Fruit fly (Drosophila melanogaster): ENCODE results near the gene RpS19b.

RpS19b gene

DNA sequence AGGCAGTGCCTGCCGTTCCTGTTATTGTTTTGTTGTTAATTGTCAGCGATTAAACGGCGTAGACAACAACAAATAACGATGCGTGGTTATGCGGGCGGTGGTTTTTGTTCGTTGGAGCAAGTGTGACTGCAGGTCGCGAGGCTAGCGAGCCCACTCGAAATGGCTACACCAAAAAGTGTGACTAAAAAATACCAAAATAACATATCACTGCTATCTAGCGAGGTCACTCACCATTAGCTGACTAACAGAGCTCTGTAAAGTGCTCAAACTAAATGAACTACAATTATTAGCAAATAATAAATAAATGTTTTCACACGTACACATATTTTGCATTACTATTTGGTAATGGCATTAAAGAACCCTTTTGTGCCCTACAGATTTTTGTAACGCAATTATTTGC, 43.4 kb downstream of the RpS19b start, which contains the start of gene Pli:
Gene Pli (minus strand): TSS at position 131 of the 400 bp plus-strand sequence.
- peak; percentile 62 for TF ChIP-seq Dif (GFP tag; optimal IDR thresholded peaks at IDR 0.05; ENCODE audit: partially characterized antibody)
- no peak for TF ChIP-seq psq (GFP tag; optimal IDR thresholded peaks at IDR 0.05)
- peak; percentile 58 for TF ChIP-seq Sp1 (GFP tag; optimal IDR thresholded peaks at IDR 0.05)
- TF ChIP-seq lola (GFP tag; optimal IDR thresholded peaks at IDR 0.05), result no peak
- TF ChIP-seq sage (GFP tag; optimal IDR thresholded peaks at IDR 0.05), result no peak
- TF ChIP-seq Vsx2 (GFP tag; optimal IDR thresholded peaks at IDR 0.05; ENCODE audit: partially characterized antibody), result no peak
- no peak for TF ChIP-seq pan (optimal IDR thresholded peaks at IDR 0.05)
- TF ChIP-seq fru (GFP tag; optimal IDR thresholded peaks at IDR 0.05), result peak; percentile 58
- TF ChIP-seq Dfd (GFP tag; optimal IDR thresholded peaks at IDR 0.05), result no peak
- no peak for TF ChIP-seq N (GFP tag; optimal IDR thresholded peaks at IDR 0.05)
- no peak for TF ChIP-seq GATAd (GFP tag; optimal IDR thresholded peaks at IDR 0.05)
- no peak for TF ChIP-seq CrebA (GFP tag; optimal IDR thresholded peaks at IDR 0.05; ENCODE audit: borderline replicate concordance)
- no peak for TF ChIP-seq jim (GFP tag; optimal IDR thresholded peaks at IDR 0.05)
- no peak for TF ChIP-seq woc (GFP tag; optimal IDR thresholded peaks at IDR 0.05)
- TF ChIP-seq Myc (optimal IDR thresholded peaks at IDR 0.05), result no peak
- TF ChIP-seq Hnf4 (GFP tag; optimal IDR thresholded peaks at IDR 0.05), result peak; percentile 8
- peak; percentile 42 for TF ChIP-seq h (GFP tag; optimal IDR thresholded peaks at IDR 0.05)
- no peak for TF ChIP-seq dmrt93B (GFP tag; optimal IDR thresholded peaks at IDR 0.05)
- peak; percentile 9 for TF ChIP-seq Jra (GFP tag; optimal IDR thresholded peaks at IDR 0.05)
- no peak for TF ChIP-seq foxo (GFP tag; optimal IDR thresholded peaks at IDR 0.05)
- no peak for TF ChIP-seq Hr78 (GFP tag; optimal IDR thresholded peaks at IDR 0.05)
- no peak for TF ChIP-seq ey (GFP tag; optimal IDR thresholded peaks at IDR 0.05)
- no peak for TF ChIP-seq brk (GFP tag; optimal IDR thresholded peaks at IDR 0.05)
- TF ChIP-seq usp (GFP tag; optimal IDR thresholded peaks at IDR 0.05), result no peak
- no peak for TF ChIP-seq OdsH (GFP tag; optimal IDR thresholded peaks at IDR 0.05)
- TF ChIP-seq rgr (GFP tag; optimal IDR thresholded peaks at IDR 0.05), result peak; percentile 32
- no peak for TF ChIP-seq Abd-B (GFP tag; optimal IDR thresholded peaks at IDR 0.05)
- TF ChIP-seq Rel (GFP tag; optimal IDR thresholded peaks at IDR 0.05), result no peak
- TF ChIP-seq Rel (tag; optimal IDR thresholded peaks at IDR 0.05), result peak; percentile 78
- TF ChIP-seq CG9705 (GFP tag; optimal IDR thresholded peaks at IDR 0.05), result peak; percentile 10
- TF ChIP-seq dl (GFP tag; optimal IDR thresholded peaks at IDR 0.05; ENCODE audit: insufficient read depth in 1 of 2, partially characterized antibody in 2 of 2), result no peak
- TF ChIP-seq sv (GFP tag; optimal IDR thresholded peaks at IDR 0.05), result no peak
- TF ChIP-seq tai (GFP tag; optimal IDR thresholded peaks at IDR 0.05), result no peak
- TF ChIP-seq Hr83 (GFP tag; optimal IDR thresholded peaks at IDR 0.05; ENCODE audit: poor library complexity, severe bottlenecking), result peak; percentile 43
- TF ChIP-seq dsf (GFP tag; optimal IDR thresholded peaks at IDR 0.05; ENCODE audit: borderline replicate concordance), result no peak
- TF ChIP-seq CG32264 (GFP tag; optimal IDR thresholded peaks at IDR 0.05), result no peak
- no peak for TF ChIP-seq Mio (GFP tag; optimal IDR thresholded peaks at IDR 0.05)
- peak; percentile 35 for TF ChIP-seq HLH106 (tag; optimal IDR thresholded peaks at IDR 0.05)
- no peak for TF ChIP-seq br (GFP tag; optimal IDR thresholded peaks at IDR 0.05)

DNA sequence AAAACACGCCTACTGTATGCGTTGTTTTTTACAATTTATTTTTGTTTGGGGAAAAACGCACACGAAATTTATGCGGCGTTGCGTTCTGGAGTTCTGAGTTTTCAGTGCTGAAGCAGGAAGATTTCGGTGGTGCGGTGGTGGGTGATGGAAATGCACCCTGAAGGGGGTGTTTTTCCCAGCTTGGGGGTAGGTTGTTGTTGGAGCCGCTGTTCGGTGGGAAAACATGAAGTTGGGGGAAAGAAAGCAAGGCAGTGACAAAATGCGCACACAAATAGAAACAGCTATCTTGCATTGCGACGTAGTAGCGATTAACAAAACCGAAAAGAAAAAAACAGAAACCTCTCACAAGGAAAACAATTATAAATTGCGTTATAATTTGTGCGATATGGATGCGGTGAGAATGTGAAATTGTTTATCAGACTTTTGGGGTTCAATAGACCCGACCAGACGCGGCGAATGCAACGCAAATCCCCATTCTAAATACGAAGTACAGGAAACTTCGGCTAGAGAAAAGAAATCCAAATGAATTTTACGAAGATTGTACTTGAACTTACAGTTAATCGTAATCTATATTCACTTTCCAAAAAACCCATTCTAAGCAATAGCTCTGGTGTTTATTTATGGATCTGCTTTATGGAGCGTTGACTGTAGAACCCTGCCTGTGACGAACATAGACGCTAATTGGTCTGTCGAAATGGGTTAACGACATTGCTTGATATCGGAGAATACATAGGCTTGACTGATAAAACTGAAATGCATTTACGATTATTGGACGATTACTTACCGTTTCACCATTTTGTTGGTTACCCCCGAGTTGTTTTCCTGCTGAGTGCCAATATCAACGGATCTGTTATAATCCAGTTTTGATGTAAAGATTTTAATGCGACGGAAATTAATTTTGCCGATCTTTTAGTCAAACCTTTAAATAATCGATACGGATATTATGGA, 44.8 kb downstream of the RpS19b start:
- TF ChIP-seq Jra (GFP tag; optimal IDR thresholded peaks at IDR 0.05), result peak; percentile 45
- TF ChIP-seq Hr83 (GFP tag; optimal IDR thresholded peaks at IDR 0.05; ENCODE audit: poor library complexity, severe bottlenecking), result no peak
- peak; percentile 84 for TF ChIP-seq OdsH (GFP tag; optimal IDR thresholded peaks at IDR 0.05)
- peak; percentile 88 for TF ChIP-seq ey (GFP tag; optimal IDR thresholded peaks at IDR 0.05)
- peak; percentile 69 for TF ChIP-seq psq (GFP tag; optimal IDR thresholded peaks at IDR 0.05)
- peak; percentile 3 for TF ChIP-seq Mio (GFP tag; optimal IDR thresholded peaks at IDR 0.05)
- TF ChIP-seq Sp1 (GFP tag; optimal IDR thresholded peaks at IDR 0.05), result peak; percentile 78
- peak; percentile 78 for TF ChIP-seq Rel (GFP tag; optimal IDR thresholded peaks at IDR 0.05)
- TF ChIP-seq Rel (tag; optimal IDR thresholded peaks at IDR 0.05), result peak; percentile 92
- TF ChIP-seq HLH106 (tag; optimal IDR thresholded peaks at IDR 0.05), result peak; percentile 88
- TF ChIP-seq dsf (GFP tag; optimal IDR thresholded peaks at IDR 0.05; ENCODE audit: borderline replicate concordance), result no peak
- peak; percentile 87 for TF ChIP-seq fru (GFP tag; optimal IDR thresholded peaks at IDR 0.05)
- peak; percentile 60 for TF ChIP-seq CG9705 (GFP tag; optimal IDR thresholded peaks at IDR 0.05)
- peak; percentile 10 for TF ChIP-seq sage (GFP tag; optimal IDR thresholded peaks at IDR 0.05)
- TF ChIP-seq dl (GFP tag; optimal IDR thresholded peaks at IDR 0.05; ENCODE audit: insufficient read depth in 1 of 2, partially characterized antibody in 2 of 2), result no peak
- TF ChIP-seq brk (GFP tag; optimal IDR thresholded peaks at IDR 0.05), result peak; percentile 75
- peak; percentile 80 for TF ChIP-seq Hnf4 (GFP tag; optimal IDR thresholded peaks at IDR 0.05)
- peak; percentile 62 for TF ChIP-seq woc (GFP tag; optimal IDR thresholded peaks at IDR 0.05)
- no peak for TF ChIP-seq Dfd (GFP tag; optimal IDR thresholded peaks at IDR 0.05)
- peak; percentile 38 to 92 for TF ChIP-seq foxo (GFP tag; optimal IDR thresholded peaks at IDR 0.05)
- TF ChIP-seq GATAd (GFP tag; optimal IDR thresholded peaks at IDR 0.05), result peak; percentile 18
- peak; percentile 89 for TF ChIP-seq h (GFP tag; optimal IDR thresholded peaks at IDR 0.05)
- TF ChIP-seq CG32264 (GFP tag; optimal IDR thresholded peaks at IDR 0.05), result peak; percentile 72
- TF ChIP-seq Myc (optimal IDR thresholded peaks at IDR 0.05), result no peak
- TF ChIP-seq br (GFP tag; optimal IDR thresholded peaks at IDR 0.05), result peak; percentile 86
- TF ChIP-seq Hr78 (GFP tag; optimal IDR thresholded peaks at IDR 0.05), result no peak
- TF ChIP-seq dmrt93B (GFP tag; optimal IDR thresholded peaks at IDR 0.05), result peak; percentile 33
- peak; percentile 89 for TF ChIP-seq rgr (GFP tag; optimal IDR thresholded peaks at IDR 0.05)
- no peak for TF ChIP-seq sv (GFP tag; optimal IDR thresholded peaks at IDR 0.05)
- TF ChIP-seq tai (GFP tag; optimal IDR thresholded peaks at IDR 0.05), result peak; percentile 86
- TF ChIP-seq CrebA (GFP tag; optimal IDR thresholded peaks at IDR 0.05; ENCODE audit: borderline replicate concordance), result no peak

Measured in whole organism, wandering third instar larva.